Fruit fly (Drosophila melanogaster): ENCODE results near the gene CG10154.
A peak's percentile ranks its signal among the peaks of the same experiment; 100 is the strongest.

Gene CG10154

DNA sequence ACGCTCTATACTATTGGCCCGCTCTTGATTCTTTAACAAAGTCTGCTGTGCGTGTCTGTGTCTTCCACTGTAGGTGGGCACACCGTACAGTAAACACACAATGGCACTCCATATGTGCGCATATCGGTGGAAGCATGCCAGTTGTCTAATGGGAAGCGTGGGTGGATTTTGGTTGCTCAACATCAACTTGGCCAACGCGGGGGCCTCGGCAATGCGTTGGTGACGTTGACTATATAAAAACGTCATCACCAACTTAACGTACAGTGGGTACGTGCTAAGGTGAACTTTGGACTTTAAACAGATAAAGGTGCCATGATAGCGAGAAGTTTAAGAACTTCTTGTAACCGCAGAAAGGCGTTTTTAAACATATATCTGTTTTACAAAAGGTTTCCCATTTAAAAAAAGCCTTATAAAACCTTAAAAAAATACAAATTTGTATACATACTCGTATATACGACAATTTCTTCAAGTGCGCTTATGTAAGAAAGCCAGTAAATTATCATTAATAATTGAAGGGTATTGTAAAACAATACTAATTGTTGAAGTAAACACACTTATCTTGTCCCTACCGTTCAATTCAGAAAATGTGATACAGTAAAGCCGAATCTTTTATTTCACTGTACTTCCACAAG, 42.8 kb upstream of the CG10154 start (continued):
- TF ChIP-seq CG16863 (GFP tag; optimal IDR thresholded peaks at IDR 0.05) (no peak), CG15696 (tag; optimal IDR thresholded peaks at IDR 0.05) (no peak), twi (tag; optimal IDR thresholded peaks at IDR 0.05) (no peak), CG18599 (GFP tag; optimal IDR thresholded peaks at IDR 0.05) (peak; percentile 63), Kr (GFP tag; optimal IDR thresholded peaks at IDR 0.05) (no peak), ERR (GFP tag; optimal IDR thresholded peaks at IDR 0.05) (no peak), maf-S (GFP tag; optimal IDR thresholded peaks at IDR 0.05) (no peak), E2f1 (GFP tag; IDR thresholded peaks at IDR 0.05) (peak; percentile 39; the same call in 1 of the 2 replicates), CG4707 (GFP tag; optimal IDR thresholded peaks at IDR 0.05) (no peak), chinmo (GFP tag; IDR thresholded peaks at IDR 0.05; ENCODE audit: partially characterized antibody) (peak; percentile 64; the same call in 1 of the 4 replicates), Asciz (GFP tag; optimal IDR thresholded peaks at IDR 0.05) (peak; percentile 40), Med (GFP tag) (peak; percentile 88), bab2 (GFP tag; optimal IDR thresholded peaks at IDR 0.05) (peak; percentile 44), repo (GFP tag; optimal IDR thresholded peaks at IDR 0.05) (no peak), dysf (GFP tag; IDR thresholded peaks at IDR 0.05) (peak; percentile 68; the same call in 2 of the 3 replicates), row (GFP tag; IDR thresholded peaks at IDR 0.05) (peak; percentile 65), CG11723 (GFP tag; optimal IDR thresholded peaks at IDR 0.05) (peak; percentile 42), shn (GFP tag; optimal IDR thresholded peaks at IDR 0.05) (no peak), Gsc (GFP tag; IDR thresholded peaks at IDR 0.05) (no peak), CG2116 (GFP tag; optimal IDR thresholded peaks at IDR 0.05) (peak; percentile 6), zfh1 (GFP tag; IDR thresholded peaks at IDR 0.05) (no peak), Deaf1 (tag; optimal IDR thresholded peaks at IDR 0.05) (no peak), pros (GFP tag; optimal IDR thresholded peaks at IDR 0.05) (no peak), otp (GFP tag; IDR thresholded peaks at IDR 0.05) (0 out of 3 replicates have a peak, but pooled peaks have one; percentile 25), trh (GFP tag; optimal IDR thresholded peaks at IDR 0.05) (no peak), CG2678 (tag; optimal IDR thresholded peaks at IDR 0.05) (peak; percentile 76), CG42726 (GFP tag; IDR thresholded peaks at IDR 0.05; ENCODE audit: partially characterized antibody) (no peak), D19A (tag; optimal IDR thresholded peaks at IDR 0.05) (peak; percentile 46), dmrt11E (tag; optimal IDR thresholded peaks at IDR 0.05) (no peak), CG10267 (tag; optimal IDR thresholded peaks at IDR 0.05) (peak; percentile 14), CG10147 (GFP tag; optimal IDR thresholded peaks at IDR 0.05) (peak; percentile 40), H2.0 (GFP tag; IDR thresholded peaks at IDR 0.05) (no peak), CG1024 (GFP tag; IDR thresholded peaks at IDR 0.05) (no peak), yki (optimal IDR thresholded peaks at IDR 0.05) (no peak), Nf-YC (tag; optimal IDR thresholded peaks at IDR 0.05) (peak; percentile 57), en (GFP tag; optimal IDR thresholded peaks at IDR 0.05) (no peak), wek (GFP tag; optimal IDR thresholded peaks at IDR 0.05) (no peak), CG9215 (GFP tag; IDR thresholded peaks at IDR 0.05) (peak; percentile 42; the same call in 1 of the 2 replicates), dan (GFP tag; IDR thresholded peaks at IDR 0.05) (no peak), fd96Cb (tag; optimal IDR thresholded peaks at IDR 0.05) (peak; percentile 12), Hand (GFP tag; optimal IDR thresholded peaks at IDR 0.05) (peak; percentile 60), pita (GFP tag; optimal IDR thresholded peaks at IDR 0.05) (no peak), CG11696 (GFP tag; IDR thresholded peaks at IDR 0.05) (no peak), CG3726 (GFP tag; IDR thresholded peaks at IDR 0.05) (no peak), gfzf (GFP tag; optimal IDR thresholded peaks at IDR 0.05) (no peak), CG1792 (GFP tag; optimal IDR thresholded peaks at IDR 0.05) (no peak), CG3281 (GFP tag; optimal IDR thresholded peaks at IDR 0.05) (peak; percentile 78), CG11560 (tag; IDR thresholded peaks at IDR 0.05) (no peak), CG4360 (GFP tag; IDR thresholded peaks at IDR 0.05) (no peak), Dip3 (GFP tag; optimal IDR thresholded peaks at IDR 0.05) (peak; percentile 50), CG1832 (GFP tag; optimal IDR thresholded peaks at IDR 0.05) (no peak)
